Worm (Caenorhabditis elegans) whole organism, midembryonic: ENCODE data around the gene cdc-25.2.

Experiments used
- flt-1 ChIP-seq: fragments of 200-800 bp; sonication (Bioruptor generic); IDR thresholded peaks from 2 replicates; pipeline ENCODE4 v1.3.6; 2022; ENCODE audit warnings: missing genetic modification characterization, missing compliant biosample characterization
- klf-2 ChIP-seq: fragments of 200-800 bp; sonication (Bioruptor generic); conservative IDR thresholded peaks from 2 replicates; pipeline ENCODE4 v1.3.6; 2022; ENCODE audit warnings: missing genetic modification reagents, missing genetic modification characterization, missing compliant biosample characterization
- ref-1 ChIP-seq: fragments of 200-800 bp; sonication (Bioruptor generic); conservative IDR thresholded peaks from 2 replicates; pipeline ENCODE4 v1.3.6; 2022; ENCODE audit warnings: missing genetic modification reagents, missing genetic modification characterization, missing compliant biosample characterization
- tab-1 ChIP-seq: fragments of 200-800 bp; sonication (Bioruptor generic); IDR thresholded peaks from 2 replicates; pipeline ENCODE4 v1.3.6; 2022; ENCODE audit warnings: missing genetic modification characterization, missing compliant biosample characterization

DNA sequence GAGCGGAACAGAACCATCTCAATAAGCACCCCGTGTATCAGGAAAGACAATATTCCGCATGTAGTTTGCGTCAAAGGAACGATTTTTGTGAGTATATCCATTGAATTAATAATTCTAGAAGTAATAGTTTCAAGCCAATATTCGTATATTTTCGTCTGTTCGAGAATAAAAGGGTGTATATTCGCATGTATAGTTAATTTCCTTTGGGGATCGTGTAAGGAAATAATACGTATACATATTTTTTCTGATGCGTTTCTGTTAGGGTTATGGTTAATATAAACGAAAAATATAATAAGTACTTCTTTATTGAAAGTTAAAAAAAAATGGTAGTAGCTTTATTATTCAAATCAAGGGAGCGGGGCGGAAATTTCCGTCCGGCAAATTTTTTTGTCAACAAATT lies 38.9 kb upstream of the cdc-25.2 start, which contains the start of gene str-236:
- no peak for TF ChIP-seq klf-2 (GFP tag; lab: Robert Waterston, UW)
- TF ChIP-seq ref-1 (GFP tag; lab: Robert Waterston, UW), result no peak
- no peak for TF ChIP-seq flt-1 (GFP tag; lab: Robert Waterston, UW)
- TF ChIP-seq tab-1 (GFP tag; lab: Robert Waterston, UW), result no peak
